Worm (Caenorhabditis elegans): ENCODE measurements around the gene C33F10.4.
"Not testable (repeated sequence)": the region's sequence is repeated elsewhere in the genome, so short reads cannot be mapped to it uniquely, and the experiment has no call there.

C33F10.4 gene

ce11 chrII:4815356-4815755 lies 19.8 kb downstream of the C33F10.4 start:
- no peak for TF ChIP-seq nhr-237 (tag; optimal IDR thresholded peaks at IDR 0.05)
- no peak for TF ChIP-seq drap-1 (GFP tag; optimal IDR thresholded peaks at IDR 0.05)
- TF ChIP-seq ham-2 (GFP tag; optimal IDR thresholded peaks at IDR 0.05) = no peak
- TF ChIP-seq nhr-2 (tag; optimal IDR thresholded peaks at IDR 0.05) = no peak
- TF ChIP-seq cnd-1 (tag; optimal IDR thresholded peaks at IDR 0.05) = no peak

DNA sequence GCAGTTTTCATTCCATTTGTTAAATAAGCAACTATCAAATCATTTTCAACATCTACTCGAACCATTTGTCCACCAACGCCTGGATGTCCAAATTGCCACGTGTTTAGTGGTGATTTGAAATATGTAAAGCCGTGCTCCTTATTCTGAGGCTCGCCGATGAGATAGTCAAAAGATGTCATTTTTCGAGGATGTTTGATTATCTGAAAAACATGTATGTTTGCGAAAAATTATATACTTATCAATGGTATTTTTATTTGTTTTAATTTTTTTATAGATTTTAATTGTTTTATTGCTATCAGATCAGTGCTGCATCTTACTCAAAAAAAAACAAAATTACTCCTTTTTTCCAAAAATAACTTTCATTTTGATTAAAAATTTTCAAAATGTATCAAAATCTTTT lies 23.2 kb downstream of the C33F10.4 start:
- TF ChIP-seq ces-1 (GFP tag; optimal IDR thresholded peaks at IDR 0.05) (no peak), snpc-4 (tag; optimal IDR thresholded peaks at IDR 0.05) (no peak), bed-3 (GFP tag; optimal IDR thresholded peaks at IDR 0.05) (no peak), unc-62 (GFP tag; optimal IDR thresholded peaks at IDR 0.05) (no peak), lin-32 (GFP tag; optimal IDR thresholded peaks at IDR 0.05) (no peak), M03D4.4 (tag; optimal IDR thresholded peaks at IDR 0.05) (no peak), sptf-1 (tag; optimal IDR thresholded peaks at IDR 0.05) (no peak), nhr-12 (tag; optimal IDR thresholded peaks at IDR 0.05) (no peak), ceh-83 (GFP tag; optimal IDR thresholded peaks at IDR 0.05) (no peak), cnd-1 (tag; optimal IDR thresholded peaks at IDR 0.05) (no peak), blmp-1 (tag; optimal IDR thresholded peaks at IDR 0.05) (no peak), nhr-76 (tag; optimal IDR thresholded peaks at IDR 0.05) (no peak), drap-1 (GFP tag; optimal IDR thresholded peaks at IDR 0.05) (no peak), mab-5 (tag; optimal IDR thresholded peaks at IDR 0.05) (no peak)

- TF ChIP-seq blmp-1 (tag; optimal IDR thresholded peaks at IDR 0.05) = peak; percentile 69
- TF ChIP-seq zip-8 (tag; optimal IDR thresholded peaks at IDR 0.05) = no peak
Observed at ce11 chrII:4821739-4822138, 26.2 kb downstream of the C33F10.4 start, which contains the start of gene lact-5. Gene lact-5 (minus strand): TSS chrII:4821739.

ce11 chrII:4822610-4823009 lies 27.0 kb downstream of the C33F10.4 start:
- no peak for TF ChIP-seq hlh-1 (tag; optimal IDR thresholded peaks at IDR 0.05)
- no peak for TF ChIP-seq tbx-8 (GFP tag; optimal IDR thresholded peaks at IDR 0.05)
- TF ChIP-seq zip-8 (tag; optimal IDR thresholded peaks at IDR 0.05) = peak; percentile 96
- no peak for TF ChIP-seq ham-2 (GFP tag; optimal IDR thresholded peaks at IDR 0.05)
- TF ChIP-seq nhr-28 (tag; optimal IDR thresholded peaks at IDR 0.05) = no peak
- no peak for TF ChIP-seq ceh-83 (GFP tag; optimal IDR thresholded peaks at IDR 0.05)
- peak; percentile 70 for TF ChIP-seq nhr-2 (tag; optimal IDR thresholded peaks at IDR 0.05)
- TF ChIP-seq cnd-1 (tag; optimal IDR thresholded peaks at IDR 0.05) = no peak

DNA sequence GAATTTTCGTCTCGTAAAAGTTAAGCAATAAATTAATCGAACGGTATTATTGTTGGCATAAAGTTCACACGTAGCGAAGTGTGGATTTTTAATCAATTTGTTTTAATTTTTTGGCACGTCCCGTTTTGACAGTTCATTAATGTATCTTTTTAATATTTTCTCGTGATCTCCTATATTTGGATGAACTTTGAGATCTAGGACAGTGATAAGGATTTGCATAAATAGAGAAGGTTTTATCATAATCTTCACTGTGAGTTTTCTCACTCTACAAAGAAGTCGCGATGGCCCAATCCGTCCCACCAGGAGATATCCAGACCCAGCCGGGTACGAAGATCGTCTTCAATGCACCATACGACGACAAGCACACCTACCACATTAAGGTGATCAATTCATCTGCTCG lies 29.6 kb downstream of the C33F10.4 start, which contains the start of the genes C33F10.8 and msp-40:
Gene C33F10.8, minus strand, starts transcription at position 101 of the 400 bp plus-strand sequence.
Gene msp-40, plus strand, starts transcription at position 282 of the 400 bp plus-strand sequence.
- TF ChIP-seq tbx-8, sem-2, ces-1 (GFP tag; optimal IDR thresholded peaks at IDR 0.05): not testable (repeated sequence)

- TF ChIP-seq nhr-28 (tag; optimal IDR thresholded peaks at IDR 0.05) = no peak
- no peak for TF ChIP-seq lin-32 (GFP tag; optimal IDR thresholded peaks at IDR 0.05)
- TF ChIP-seq hlh-1 (tag; optimal IDR thresholded peaks at IDR 0.05) = peak; percentile 88
- peak; percentile 59 for TF ChIP-seq unc-62 (GFP tag; optimal IDR thresholded peaks at IDR 0.05)
- peak; percentile 30 for TF ChIP-seq mep-1 (tag; optimal IDR thresholded peaks at IDR 0.05)
- TF ChIP-seq cnd-1 (tag; optimal IDR thresholded peaks at IDR 0.05) = peak; percentile 52
- TF ChIP-seq lsy-2 (tag; optimal IDR thresholded peaks at IDR 0.05) = peak; percentile 47
- TF ChIP-seq nhr-2 (tag; optimal IDR thresholded peaks at IDR 0.05) = peak; percentile 43
Observed at ce11 chrII:4827734-4828609, 32.4 kb downstream of the C33F10.4 start, which contains the start of the genes fbxb-88 and tbck-1. Gene fbxb-88 (minus strand): TSS chrII:4827884. Gene tbck-1 (plus strand): TSS chrII:4828559.

DNA sequence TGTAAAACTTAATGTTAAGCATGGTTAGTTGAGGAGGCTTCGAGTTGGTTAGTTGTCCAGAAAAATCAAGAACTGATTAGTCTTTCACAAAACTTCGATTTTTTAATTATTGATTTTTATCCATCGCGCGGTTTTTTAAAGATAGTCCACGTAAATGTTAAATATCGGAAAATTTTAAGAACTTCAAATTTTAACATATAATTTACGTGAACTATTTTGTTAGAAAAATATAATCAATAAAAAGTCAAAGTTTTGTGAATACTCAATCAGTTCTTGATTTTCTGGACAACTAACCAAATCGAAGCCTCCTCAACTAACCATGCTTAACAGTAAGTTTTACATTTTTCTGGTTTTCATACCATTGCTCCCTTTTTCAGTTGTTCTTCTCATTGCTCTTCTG lies 39.2 kb downstream of the C33F10.4 start, which contains the start of the genes C33F10.11 and C33F10.1:
Gene C33F10.11, minus strand, starts transcription at position 101 of the 400 bp plus-strand sequence.
Gene C33F10.1, plus strand, starts transcription at position 263 of the 400 bp plus-strand sequence.
- TF ChIP-seq unc-39 (tag; optimal IDR thresholded peaks at IDR 0.05) (no peak), ceh-83 (GFP tag; optimal IDR thresholded peaks at IDR 0.05) (no peak), lin-13 (tag; optimal IDR thresholded peaks at IDR 0.05) (no peak), mep-1 (tag; optimal IDR thresholded peaks at IDR 0.05) (no peak), nhr-76 (tag; optimal IDR thresholded peaks at IDR 0.05) (no peak), sptf-1 (tag; optimal IDR thresholded peaks at IDR 0.05) (no peak), cnd-1 (tag; optimal IDR thresholded peaks at IDR 0.05) (no peak)
